Worm (Caenorhabditis elegans): Measurements from ENCODE around the gene K12H4.5.

Gene K12H4.5

ce11 chrIII:8043784-8044183, 503 bp upstream of the K12H4.5 start:
- TF ChIP-seq unc-62 (GFP tag; optimal IDR thresholded peaks at IDR 0.05) (no peak), nhr-21 (tag; optimal IDR thresholded peaks at IDR 0.05) (peak; percentile 93), nhr-11 (tag; optimal IDR thresholded peaks at IDR 0.05) (peak; percentile 86), ceh-16 (tag; optimal IDR thresholded peaks at IDR 0.05) (no peak), nhr-25 (tag; optimal IDR thresholded peaks at IDR 0.05) (peak; percentile 99), sem-4 (tag; optimal IDR thresholded peaks at IDR 0.05) (peak; percentile 96), elt-1 (tag; optimal IDR thresholded peaks at IDR 0.05) (no peak), unc-55 (GFP tag; optimal IDR thresholded peaks at IDR 0.05) (peak; percentile 100), nhr-12 (tag; optimal IDR thresholded peaks at IDR 0.05) (peak; percentile 28), fos-1 (tag; optimal IDR thresholded peaks at IDR 0.05) (peak; percentile 99), peb-1 (tag; optimal IDR thresholded peaks at IDR 0.05) (no peak), mab-5 (tag; optimal IDR thresholded peaks at IDR 0.05) (peak; percentile 93), blmp-1 (tag; optimal IDR thresholded peaks at IDR 0.05; ENCODE audit: insufficient read depth) (peak; percentile 65), gmeb-1 (tag; optimal IDR thresholded peaks at IDR 0.05) (peak; percentile 92), mdl-1 (tag; optimal IDR thresholded peaks at IDR 0.05) (peak in 1 of 2 experiments; percentile 90), dmd-4 (tag; optimal IDR thresholded peaks at IDR 0.05) (no peak), C34F6.9 (tag; optimal IDR thresholded peaks at IDR 0.05) (peak; percentile 99), nhr-10 (tag; optimal IDR thresholded peaks at IDR 0.05) (peak; percentile 81), crh-2 (tag; optimal IDR thresholded peaks at IDR 0.05) (peak; percentile 99), nhr-129 (tag; optimal IDR thresholded peaks at IDR 0.05) (peak; percentile 100), skn-1 (tag; optimal IDR thresholded peaks at IDR 0.05) (peak; percentile 84), ZK546.5 (tag; optimal IDR thresholded peaks at IDR 0.05) (peak; percentile 81), lin-13 (GFP tag; optimal IDR thresholded peaks at IDR 0.05) (peak; percentile 98), F13H6.1 (tag; optimal IDR thresholded peaks at IDR 0.05) (peak; percentile 98), lsy-2 (tag; optimal IDR thresholded peaks at IDR 0.05) (peak; percentile 92 to 98), nhr-77 (tag; optimal IDR thresholded peaks at IDR 0.05) (peak; percentile 89), ztf-1 (GFP tag; conservative IDR thresholded peaks at IDR 0.05) (no peak), zag-1 (tag; optimal IDR thresholded peaks at IDR 0.05) (peak; percentile 99), ztf-11 (tag; optimal IDR thresholded peaks at IDR 0.05) (peak; percentile 66), mbf-1 (tag; optimal IDR thresholded peaks at IDR 0.05) (no peak), nhr-23 (tag; optimal IDR thresholded peaks at IDR 0.05) (no peak), egl-27 (tag; optimal IDR thresholded peaks at IDR 0.05) (peak; percentile 93), sma-3 (GFP tag; optimal IDR thresholded peaks at IDR 0.05) (peak; percentile 99), sma-9 (GFP tag; optimal IDR thresholded peaks at IDR 0.05) (peak; percentile 95), sma-9 (tag; optimal IDR thresholded peaks at IDR 0.05) (no peak), alr-1 (tag; optimal IDR thresholded peaks at IDR 0.05) (no peak), unc-39 (tag; optimal IDR thresholded peaks at IDR 0.05) (peak; percentile 68), lin-39 (tag; optimal IDR thresholded peaks at IDR 0.05) (peak; percentile 98), R02D3.7 (tag; optimal IDR thresholded peaks at IDR 0.05) (peak; percentile 62), elt-3 (tag; optimal IDR thresholded peaks at IDR 0.05) (no peak), ama-1 (optimal IDR thresholded peaks at IDR 0.05) (peak; percentile 65), snpc-4 (tag; optimal IDR thresholded peaks at IDR 0.05) (peak; percentile 85), lin-11 (tag; optimal IDR thresholded peaks at IDR 0.05) (peak; percentile 95), aly-2 (tag; optimal IDR thresholded peaks at IDR 0.05) (no peak), ztf-4 (tag; optimal IDR thresholded peaks at IDR 0.05) (peak; percentile 97), Y55F3AM.14 (GFP tag; optimal IDR thresholded peaks at IDR 0.05) (peak; percentile 95), nhr-237 (tag; optimal IDR thresholded peaks at IDR 0.05) (peak; percentile 71), ceh-82 (tag; optimal IDR thresholded peaks at IDR 0.05) (peak; percentile 96), nhr-6 (tag; optimal IDR thresholded peaks at IDR 0.05) (peak; percentile 98)

Measured in whole organism, L2 larva.